Worm (Caenorhabditis elegans) whole organism, L4 larva: ENCODE results near the gene prx-12.

Experiments used
- T26A8.4 ChIP-seq: fragments of 200-800 bp; sonication (Bioruptor generic); IDR thresholded peaks from 2 replicates; pipeline ENCODE4 v1.3.6; 2022; ENCODE audit warnings: missing genetic modification characterization, missing compliant biosample characterization
- Y48G9A.11 ChIP-seq: fragments of 200-800 bp; sonication (Bioruptor generic); IDR thresholded peaks from 2 replicates; pipeline ENCODE4 v1.3.6; 2022; ENCODE audit warnings: missing genetic modification reagents, missing genetic modification characterization, missing compliant biosample characterization
- ZK337.2 ChIP-seq: fragments of 200-800 bp; sonication (Bioruptor generic); IDR thresholded peaks from 2 replicates; pipeline ENCODE4 v1.3.6; 2022; ENCODE audit warnings: missing genetic modification reagents, missing genetic modification characterization, missing compliant biosample characterization
- aha-1 ChIP-seq: fragments of 150-350 bp; peaks from one replicate; lab custom pipeline; 2014; ENCODE audit warnings: missing biosample characterization, missing genetic modification characterization
- attf-4 ChIP-seq: sonication (generic microtip); optimal IDR thresholded peaks from 3 replicates; lab custom pipeline; 2017; ENCODE audit warnings: missing biosample characterization, missing genetic modification characterization
- ceh-20 ChIP-seq: fragments of 200-800 bp; sonication (Bioruptor generic); IDR thresholded peaks from 2 replicates; pipeline ENCODE4 v1.3.6; 2022; ENCODE audit warnings: missing genetic modification reagents, missing genetic modification characterization, missing compliant biosample characterization
- ceh-28 ChIP-seq: fragments of 150-350 bp; optimal IDR thresholded peaks from 2 replicates; lab custom pipeline; 2014; ENCODE audit warnings: missing biosample characterization, missing genetic modification reagents, missing genetic modification characterization
- ceh-44 ChIP-seq: fragments of 200-800 bp; sonication (Bioruptor generic); IDR thresholded peaks from 2 replicates; pipeline ENCODE4 v1.3.6; 2022; ENCODE audit warnings: missing genetic modification reagents, missing genetic modification characterization, missing compliant biosample characterization
- ceh-82 ChIP-seq: sonication (generic microtip); optimal IDR thresholded peaks from 2 replicates; lab custom pipeline; 2017; ENCODE audit warnings: missing biosample characterization, missing genetic modification characterization
- ctbp-1 ChIP-seq: fragments of 200-800 bp; sonication (Bioruptor generic); IDR thresholded peaks from 2 replicates; pipeline ENCODE4 v1.3.6; 2022; ENCODE audit warnings: missing genetic modification reagents, missing genetic modification characterization, missing compliant biosample characterization
- daf-19 ChIP-seq: fragments of 200-800 bp; sonication (Bioruptor generic); conservative IDR thresholded peaks from 2 replicates; pipeline ENCODE4 v1.3.6; 2022; ENCODE audit warnings: missing genetic modification characterization, missing compliant biosample characterization
- daf-8 ChIP-seq: fragments of 200-800 bp; sonication (Bioruptor generic); IDR thresholded peaks from 2 replicates; pipeline ENCODE4 v1.3.6; 2022; ENCODE audit warnings: missing genetic modification characterization, missing compliant biosample characterization
- dmd-8 ChIP-seq: fragments of 200-800 bp; sonication (Bioruptor generic); IDR thresholded peaks from 2 replicates; pipeline ENCODE4 v1.3.6; 2022; ENCODE audit warnings: missing genetic modification characterization, missing compliant biosample characterization
- dmd-9 ChIP-seq: fragments of 200-800 bp; sonication (Bioruptor generic); IDR thresholded peaks from 2 replicates; pipeline ENCODE4 v1.3.6; 2022; ENCODE audit warnings: missing genetic modification reagents, missing genetic modification characterization, missing compliant biosample characterization
- dve-1 ChIP-seq: sonication (generic microtip); optimal IDR thresholded peaks from 2 replicates; lab custom pipeline; 2017; ENCODE audit warnings: antibody characterized with exemption, mild to moderate bottlenecking, missing genetic modification characterization, missing compliant biosample characterization; ENCODE audit not compliant: insufficient read depth
- egl-27 ChIP-seq: sonication (generic microtip); optimal IDR thresholded peaks from 3 replicates; lab custom pipeline; 2017; ENCODE audit warnings: missing biosample characterization, missing genetic modification reagents, missing genetic modification characterization
- egl-43 ChIP-seq: fragments of 200-800 bp; sonication (Bioruptor generic); IDR thresholded peaks from 2 replicates; pipeline ENCODE4 v1.3.6; 2022; ENCODE audit warnings: missing genetic modification reagents, missing genetic modification characterization, missing compliant biosample characterization
- fkh-10 ChIP-seq: fragments of 150-350 bp; optimal IDR thresholded peaks from 2 replicates; lab custom pipeline; 2014; ENCODE audit warnings: missing biosample characterization, missing genetic modification reagents, missing genetic modification characterization
- hif-1 ChIP-seq, 2 experiments: sonication (generic microtip); optimal IDR thresholded peaks; 2 replicates each; lab custom pipeline; 2016 to 2017; ENCODE audit warnings: missing compliant biosample characterization in 2 of 2, missing genetic modification characterization in 2 of 2, missing genetic modification reagents in 2 of 2, missing genotype in 2 of 2, mild to moderate bottlenecking in 1 of 2
- hlh-11 ChIP-seq: fragments of 200-800 bp; sonication (Bioruptor generic); optimal IDR thresholded peaks from 2 replicates; lab custom pipeline; 2018; ENCODE audit warnings: mild to moderate bottlenecking, missing genetic modification characterization, missing compliant biosample characterization
- lin-1 ChIP-seq: fragments of 200-800 bp; sonication (Bioruptor generic); IDR thresholded peaks from 2 replicates; pipeline ENCODE4 v1.3.6; 2022; ENCODE audit warnings: missing genetic modification reagents, missing genetic modification characterization, missing compliant biosample characterization
- lin-13 ChIP-seq: fragments of 150-350 bp; optimal IDR thresholded peaks from 2 replicates; lab custom pipeline; 2014; ENCODE audit warnings: missing biosample characterization, missing genetic modification reagents, missing genetic modification characterization
- lin-15B ChIP-seq: fragments of 150-350 bp; sonication (generic microtip); optimal IDR thresholded peaks from 3 replicates; lab custom pipeline; 2014; ENCODE audit warnings: missing biosample characterization, missing genetic modification characterization
- lin-38 ChIP-seq: fragments of 200-800 bp; sonication (Bioruptor generic); IDR thresholded peaks from 2 replicates; pipeline ENCODE4 v1.3.6; 2022; ENCODE audit warnings: missing genetic modification reagents, missing genetic modification characterization, missing compliant biosample characterization
- lin-39 ChIP-seq: fragments of 150-350 bp; optimal IDR thresholded peaks from 2 replicates; lab custom pipeline; 2014; ENCODE audit warnings: missing biosample characterization, missing genetic modification reagents, missing genetic modification characterization
- lir-3 ChIP-seq: sonication (generic microtip); optimal IDR thresholded peaks from 2 replicates; lab custom pipeline; 2016; ENCODE audit warnings: mild to moderate bottlenecking, missing genetic modification characterization, missing compliant biosample characterization
- madf-9 ChIP-seq: fragments of 200-800 bp; sonication (Bioruptor generic); conservative IDR thresholded peaks from 2 replicates; pipeline ENCODE4 v1.3.6; 2022; ENCODE audit warnings: missing genetic modification reagents, missing genetic modification characterization, missing compliant biosample characterization
- mdl-1 ChIP-seq, 2 experiments: fragments of 150-350 bp in 1 of 2; sonication (generic microtip) in 1 of 2; optimal IDR thresholded peaks; 2 replicates each; lab custom pipeline; 2014 to 2017; ENCODE audit warnings: missing biosample characterization in 2 of 2, missing genetic modification characterization in 2 of 2
- mdt-29 ChIP-seq: fragments of 200-800 bp; sonication (Bioruptor generic); IDR thresholded peaks from 2 replicates; pipeline ENCODE4 v1.3.6; 2022; ENCODE audit warnings: missing genetic modification reagents, missing genetic modification characterization, missing compliant biosample characterization
- mep-1 ChIP-seq: fragments of 150-350 bp; sonication (generic microtip); optimal IDR thresholded peaks from 3 replicates; lab custom pipeline; 2014; ENCODE audit warnings: missing biosample characterization, missing genetic modification characterization
- mxl-2 ChIP-seq: fragments of 200-800 bp; sonication (Bioruptor generic); conservative IDR thresholded peaks from 2 replicates; pipeline ENCODE4 v1.3.6; 2022; ENCODE audit warnings: missing genetic modification reagents, missing genetic modification characterization, missing compliant biosample characterization
- nhr-102 ChIP-seq: sonication (generic microtip); optimal IDR thresholded peaks from 2 replicates; lab custom pipeline; 2016; ENCODE audit warnings: mild to moderate bottlenecking, missing genetic modification characterization, moderate library complexity, missing compliant biosample characterization
- nhr-11 ChIP-seq: fragments of 150-350 bp; optimal IDR thresholded peaks from 2 replicates; lab custom pipeline; 2014; ENCODE audit warnings: missing biosample characterization, missing genetic modification characterization
- nhr-28 ChIP-seq: fragments of 150-350 bp; optimal IDR thresholded peaks from 2 replicates; lab custom pipeline; 2014; ENCODE audit warnings: missing biosample characterization, missing genetic modification characterization
- nhr-41 ChIP-seq: fragments of 200-800 bp; sonication (Bioruptor generic); IDR thresholded peaks from 2 replicates; pipeline ENCODE4 v1.3.6; 2022; ENCODE audit warnings: missing genetic modification reagents, missing genetic modification characterization, missing compliant biosample characterization
- nhr-42 ChIP-seq: fragments of 200-800 bp; sonication (Bioruptor generic); IDR thresholded peaks from 2 replicates; pipeline ENCODE4 v1.3.6; 2022; ENCODE audit warnings: missing genetic modification characterization, missing compliant biosample characterization
- php-3 ChIP-seq: fragments of 200-800 bp; sonication (Bioruptor generic); IDR thresholded peaks from 2 replicates; pipeline ENCODE4 v1.3.6; 2022; ENCODE audit warnings: missing genetic modification reagents, missing genetic modification characterization, missing compliant biosample characterization
- saeg-2 ChIP-seq: fragments of 200-800 bp; sonication (Bioruptor generic); IDR thresholded peaks from 2 replicates; pipeline ENCODE4 v1.3.6; 2022; ENCODE audit warnings: missing genetic modification reagents, missing genetic modification characterization, missing compliant biosample characterization
- sdz-12 ChIP-seq: fragments of 200-800 bp; sonication (Bioruptor generic); optimal IDR thresholded peaks from 2 replicates; lab custom pipeline; 2018; ENCODE audit warnings: mild to moderate bottlenecking, missing genetic modification characterization, missing compliant biosample characterization
- set-16 ChIP-seq: fragments of 200-800 bp; sonication (Bioruptor generic); IDR thresholded peaks from 2 replicates; pipeline ENCODE4 v1.3.6; 2022; ENCODE audit warnings: missing genetic modification reagents, missing genetic modification characterization, missing compliant biosample characterization
- snpc-1.2 ChIP-seq: fragments of 200-800 bp; sonication (Bioruptor generic); IDR thresholded peaks from 2 replicates; pipeline ENCODE4 v1.3.6; 2022; ENCODE audit warnings: missing genetic modification reagents, missing genetic modification characterization, missing compliant biosample characterization
- snpc-4 ChIP-seq: fragments of 150-350 bp; optimal IDR thresholded peaks from 2 replicates; lab custom pipeline; 2014; ENCODE audit warnings: missing biosample characterization, missing genetic modification characterization
- tra-1 ChIP-seq: fragments of 200-800 bp; sonication (Bioruptor generic); IDR thresholded peaks from 2 replicates; pipeline ENCODE4 v1.3.6; 2022; ENCODE audit warnings: missing genetic modification reagents, missing genetic modification characterization, missing compliant biosample characterization
- unc-62 ChIP-seq, 3 experiments: fragments of 150-350 bp in 1 of 3; sonication (generic microtip); optimal IDR thresholded peaks in 2 of 3; peaks in 1 of 3; 1 replicate in 1 of 3; 2 replicates in 2 of 3; lab custom pipeline; 2014 to 2017; ENCODE audit warnings: missing biosample characterization in 3 of 3, missing genetic modification characterization in 3 of 3, missing genetic modification reagents in 3 of 3, missing genotype in 1 of 3
- vab-7 ChIP-seq: fragments of 200-800 bp; sonication (Bioruptor generic); IDR thresholded peaks from 2 replicates; pipeline ENCODE4 v1.3.6; 2022; ENCODE audit warnings: missing genetic modification reagents, missing genetic modification characterization, missing compliant biosample characterization
- zag-1 ChIP-seq: fragments of 150-350 bp; optimal IDR thresholded peaks from 2 replicates; lab custom pipeline; 2014; ENCODE audit warnings: missing biosample characterization, missing genetic modification characterization
- zip-11 ChIP-seq: fragments of 200-800 bp; sonication (Bioruptor generic); IDR thresholded peaks from 2 replicates; pipeline ENCODE4 v1.3.6; 2022; ENCODE audit warnings: missing genetic modification characterization, missing compliant biosample characterization
- zip-2 ChIP-seq: fragments of 150-350 bp; optimal IDR thresholded peaks from 2 replicates; lab custom pipeline; 2014; ENCODE audit warnings: missing biosample characterization, missing genetic modification characterization
- ztf-11 ChIP-seq: fragments of 150-350 bp; optimal IDR thresholded peaks from 2 replicates; lab custom pipeline; 2014; ENCODE audit warnings: missing biosample characterization, missing genetic modification characterization

Gene prx-12

ce11 chrX:11409457-11409856, 16.4 kb downstream of the prx-12 start (continued):
- no peak for TF ChIP-seq daf-19 (GFP tag; lab: Robert Waterston, UW)
- no peak for TF ChIP-seq nhr-42 (GFP tag; lab: Robert Waterston, UW)
- TF ChIP-seq vab-7, result no peak
- TF ChIP-seq nhr-41 (GFP tag; lab: Robert Waterston, UW), result no peak
- no peak for TF ChIP-seq ztf-11 (tag; lab: Kevin White, UChicago)
- TF ChIP-seq dmd-9 (GFP tag; lab: Robert Waterston, UW), result no peak
- no peak for TF ChIP-seq php-3 (GFP tag; lab: Robert Waterston, UW)
- no peak for TF ChIP-seq lin-39 (tag; lab: Kevin White, UChicago)
- TF ChIP-seq nhr-102 (tag; lab: Kevin White, UChicago), result peak; percentile 32
- TF ChIP-seq aha-1 (tag; lab: Kevin White, UChicago), result peak; percentile 95
- no peak for TF ChIP-seq zip-11 (GFP tag; lab: Robert Waterston, UW)
- peak; percentile 41; the same call in 1 of the 2 replicates for TF ChIP-seq ceh-20
- TF ChIP-seq fkh-10, result no peak
- no peak for TF ChIP-seq set-16 (GFP tag; lab: Robert Waterston, UW)
- no peak for TF ChIP-seq lin-15B (tag; lab: Kevin White, UChicago)
- TF ChIP-seq dmd-8 (GFP tag; lab: Robert Waterston, UW), result no peak
- no peak for TF ChIP-seq ctbp-1 (GFP tag; lab: Robert Waterston, UW)
- no peak for TF ChIP-seq attf-4
- TF ChIP-seq dve-1, result peak; percentile 84
- no peak for TF ChIP-seq ZK337.2 (GFP tag; lab: Robert Waterston, UW)
- no peak for TF ChIP-seq lir-3
- no peak for TF ChIP-seq egl-43 (GFP tag; lab: Robert Waterston, UW)
- TF ChIP-seq ceh-44, result no peak
- TF ChIP-seq sdz-12 (GFP tag; lab: Kevin White, UChicago), result peak; percentile 29
- TF ChIP-seq tra-1, result peak; percentile 37; the same call in 1 of the 2 replicates
- TF ChIP-seq nhr-28 (tag; lab: Kevin White, UChicago), result peak; percentile 14
- no peak for TF ChIP-seq Y48G9A.11 (GFP tag; lab: Robert Waterston, UW)
- TF ChIP-seq ceh-28 (tag; lab: Kevin White, UChicago), result no peak
- peak; percentile 47 for TF ChIP-seq nhr-11 (tag; lab: Kevin White, UChicago)
- no peak for TF ChIP-seq zag-1 (tag; lab: Kevin White, UChicago)
- TF ChIP-seq snpc-1.2 (GFP tag; lab: Robert Waterston, UW), result no peak
- TF ChIP-seq T26A8.4, result no peak
- no peak for TF ChIP-seq mxl-2
- TF ChIP-seq ceh-82, result no peak

- no peak for TF ChIP-seq dve-1
- TF ChIP-seq unc-62 (GFP tag; optimal IDR thresholded peaks at IDR 0.05 in 1 of 2; lab: Kevin White, UChicago), result peak in 1 of 2 experiments; percentile 24
- no peak for TF ChIP-seq unc-62 (tag; optimal IDR thresholded peaks at IDR 0.05; lab: Kevin White, UChicago)
- TF ChIP-seq aha-1 (tag; lab: Kevin White, UChicago), result peak; percentile 92
These were observed 18.6 kb downstream of the prx-12 start for ce11 chrX:11411675-11412074.

ce11 chrX:11414837-11415550, 21.9 kb downstream of the prx-12 start, which contains the start of gene pek-1:
Gene pek-1, minus strand, starts transcription at chrX:11414887.
- TF ChIP-seq hif-1 (tag; optimal IDR thresholded peaks at IDR 0.05; lab: Kevin White, UChicago), result peak in 1 of 2 experiments; percentile 86
- no peak for TF ChIP-seq mxl-2
- no peak for TF ChIP-seq daf-8 (GFP tag; lab: Robert Waterston, UW)
- TF ChIP-seq lin-1 (GFP tag; lab: Robert Waterston, UW), result peak; percentile 40; the same call in 1 of the 2 replicates
- TF ChIP-seq lin-38, result no peak
- peak; percentile 60 to 94 for TF ChIP-seq mdl-1 (tag; optimal IDR thresholded peaks at IDR 0.05; lab: Kevin White, UChicago)
- no peak for TF ChIP-seq lin-13 (GFP tag; lab: Kevin White, UChicago)
- no peak for TF ChIP-seq fkh-10
- no peak for TF ChIP-seq snpc-4 (tag; lab: Kevin White, UChicago)
- TF ChIP-seq lin-39 (tag; lab: Kevin White, UChicago), result no peak
- no peak for TF ChIP-seq madf-9
- TF ChIP-seq hlh-11 (tag; lab: Kevin White, UChicago), result peak; percentile 60
- TF ChIP-seq mep-1, result peak; percentile 52
- no peak for TF ChIP-seq zip-2 (tag; lab: Kevin White, UChicago)
- TF ChIP-seq saeg-2, result no peak
- TF ChIP-seq aha-1 (tag; lab: Kevin White, UChicago), result peak; percentile 84
- no peak for TF ChIP-seq ztf-11 (tag; lab: Kevin White, UChicago)
- no peak for TF ChIP-seq egl-27 (tag; lab: Kevin White, UChicago)
- peak; percentile 77 for TF ChIP-seq mdt-29
